Worm (Caenorhabditis elegans): ENCODE results near the gene sri-18.

sri-18 gene

DNA sequence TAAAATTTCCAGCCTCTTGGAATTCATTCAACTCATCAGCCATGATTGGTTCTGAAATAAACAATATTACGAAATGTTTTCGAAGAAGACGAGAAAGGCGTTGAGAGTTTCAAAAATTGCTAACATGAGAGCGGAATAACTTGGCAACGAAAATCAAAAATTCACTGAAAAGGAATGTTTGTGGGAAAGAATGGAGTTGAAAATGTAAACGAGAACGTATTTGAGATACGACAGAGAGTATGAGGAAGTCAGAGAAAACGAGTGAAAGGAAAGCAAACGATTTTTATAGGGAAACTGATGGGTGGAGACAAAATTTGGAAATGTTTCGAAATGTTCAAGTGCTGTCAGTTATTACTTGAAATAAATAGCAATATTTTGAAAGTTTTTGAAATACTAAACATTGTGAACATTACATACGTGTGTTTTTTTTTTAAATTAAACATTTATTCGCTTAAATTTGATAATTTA lies 5.3 kb downstream of the sri-18 start, which contains the start of gene rop-1:
TSS of gene rop-1 (minus strand) at position 51 of the 468 bp plus-strand sequence.
- TF ChIP-seq elt-2 (tag; optimal IDR thresholded peaks at IDR 0.05) (peak; percentile 13), elt-1 (tag; optimal IDR thresholded peaks at IDR 0.05) (no peak), mml-1 (tag; optimal IDR thresholded peaks at IDR 0.05) (no peak), egl-5 (tag; optimal IDR thresholded peaks at IDR 0.05) (no peak), mdl-1 (tag; optimal IDR thresholded peaks at IDR 0.05) (no peak), pqm-1 (tag; optimal IDR thresholded peaks at IDR 0.05) (peak; percentile 32), nhr-67 (tag; optimal IDR thresholded peaks at IDR 0.05) (no peak), jun-1 (tag; optimal IDR thresholded peaks at IDR 0.05) (no peak), daf-12 (tag; optimal IDR thresholded peaks at IDR 0.05) (no peak), pha-4 (tag; optimal IDR thresholded peaks at IDR 0.05) (peak; percentile 62), nhr-43 (tag; optimal IDR thresholded peaks at IDR 0.05; ENCODE audit: poor library complexity, severe bottlenecking) (no peak), nfya-1 (tag; optimal IDR thresholded peaks at IDR 0.05; ENCODE audit: insufficient read depth) (peak; percentile 7)

- TF ChIP-seq skn-1 (tag; optimal IDR thresholded peaks at IDR 0.05), result no peak
- no peak for TF ChIP-seq ZK546.5 (tag; optimal IDR thresholded peaks at IDR 0.05)
- peak; percentile 53 for TF ChIP-seq ama-1 (optimal IDR thresholded peaks at IDR 0.05)
These were observed 7.7 kb downstream of the sri-18 start for ce11 chrV:10252682-10253081.

ce11 chrV:10249515-10249914 lies 10.8 kb downstream of the sri-18 start:
- no peak for TF ChIP-seq nhr-67 (tag; optimal IDR thresholded peaks at IDR 0.05)
- no peak for TF ChIP-seq nhr-12 (tag; optimal IDR thresholded peaks at IDR 0.05)

DNA sequence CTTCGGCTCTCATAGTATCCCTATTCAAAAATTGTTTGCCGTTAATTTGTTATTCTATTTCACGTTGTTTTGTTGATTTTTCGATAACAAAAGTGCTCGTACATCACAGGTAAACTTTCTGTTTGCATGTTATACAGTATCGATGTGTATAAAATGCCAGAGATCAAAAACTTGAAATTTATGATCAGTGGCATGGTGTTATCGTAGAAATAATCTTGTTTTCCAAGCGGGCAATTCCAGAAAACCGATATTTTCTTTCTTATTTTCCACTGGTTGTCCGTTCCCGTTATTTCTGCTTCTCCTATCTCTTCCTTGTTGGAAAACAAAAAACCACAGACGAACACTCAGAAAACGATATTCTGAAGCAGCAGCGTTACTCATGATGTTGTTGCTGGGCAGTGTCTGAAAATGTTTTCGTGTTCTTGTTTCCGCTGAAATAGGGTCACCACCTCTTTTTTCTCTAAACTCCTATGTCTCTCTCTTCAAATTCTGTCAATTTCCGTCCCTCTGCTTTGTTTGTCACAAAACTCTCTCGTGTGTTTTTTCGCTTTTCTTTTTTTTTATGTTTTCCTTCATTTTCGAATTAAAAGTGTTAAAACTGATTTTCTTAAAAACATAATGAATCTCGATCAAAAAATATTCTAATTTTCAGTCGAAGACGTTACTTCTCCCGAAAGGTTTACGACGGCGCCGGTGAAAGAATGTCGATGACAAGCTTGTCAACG lies 11.9 kb downstream of the sri-18 start, which contains the start of gene akt-1:
TSS of gene akt-1 (plus strand) at position 651 of the 725 bp plus-strand sequence.
- no peak for TF ChIP-seq eor-1 (tag; optimal IDR thresholded peaks at IDR 0.05)
- TF ChIP-seq aly-2 (tag; optimal IDR thresholded peaks at IDR 0.05), result no peak
- no peak for TF ChIP-seq nhr-43 (tag; optimal IDR thresholded peaks at IDR 0.05; ENCODE audit: poor library complexity, severe bottlenecking)
- no peak for TF ChIP-seq unc-39 (tag; optimal IDR thresholded peaks at IDR 0.05)
- TF ChIP-seq fkh-2 (tag; optimal IDR thresholded peaks at IDR 0.05), result no peak
- no peak for TF ChIP-seq egl-5 (tag; optimal IDR thresholded peaks at IDR 0.05)
- TF ChIP-seq elt-2 (tag; optimal IDR thresholded peaks at IDR 0.05), result peak; percentile 17
- no peak for TF ChIP-seq skn-1 (tag; optimal IDR thresholded peaks at IDR 0.05)
- peak; percentile 1 for TF ChIP-seq pha-4 (tag; optimal IDR thresholded peaks at IDR 0.05)
- TF ChIP-seq elt-1 (tag; optimal IDR thresholded peaks at IDR 0.05), result no peak
- TF ChIP-seq egl-27 (tag; optimal IDR thresholded peaks at IDR 0.05), result no peak
- peak; percentile 77 for TF ChIP-seq pqm-1 (tag; optimal IDR thresholded peaks at IDR 0.05)
- TF ChIP-seq nhr-237 (tag; optimal IDR thresholded peaks at IDR 0.05), result no peak
- TF ChIP-seq elt-3 (tag; optimal IDR thresholded peaks at IDR 0.05), result no peak
- TF ChIP-seq hmg-11 (tag; optimal IDR thresholded peaks at IDR 0.05), result peak; percentile 4

- TF ChIP-seq egl-27 (tag; optimal IDR thresholded peaks at IDR 0.05) (no peak), ama-1 (optimal IDR thresholded peaks at IDR 0.05) (peak; percentile 75)
These were observed 12.6 kb downstream of the sri-18 start for ce11 chrV:10247673-10248239.

- TF ChIP-seq ceh-9 (tag; optimal IDR thresholded peaks at IDR 0.05) (no peak), fkh-2 (tag; optimal IDR thresholded peaks at IDR 0.05) (no peak), fos-1 (tag; optimal IDR thresholded peaks at IDR 0.05) (no peak), ceh-82 (tag; optimal IDR thresholded peaks at IDR 0.05) (no peak), nhr-11 (tag; optimal IDR thresholded peaks at IDR 0.05) (no peak), nhr-237 (tag; optimal IDR thresholded peaks at IDR 0.05) (no peak), skn-1 (tag; optimal IDR thresholded peaks at IDR 0.05) (no peak), sea-2 (GFP tag; optimal IDR thresholded peaks at IDR 0.05) (no peak), elt-2 (tag; optimal IDR thresholded peaks at IDR 0.05) (peak; percentile 19), R02D3.7 (tag; optimal IDR thresholded peaks at IDR 0.05) (no peak), mdl-1 (tag; optimal IDR thresholded peaks at IDR 0.05) (no peak), tbx-2 (tag; optimal IDR thresholded peaks at IDR 0.05) (no peak), ceh-16 (tag; optimal IDR thresholded peaks at IDR 0.05) (no peak), egl-27 (tag; optimal IDR thresholded peaks at IDR 0.05) (no peak), nhr-12 (tag; optimal IDR thresholded peaks at IDR 0.05) (no peak), unc-39 (tag; optimal IDR thresholded peaks at IDR 0.05) (no peak), nhr-23 (tag; optimal IDR thresholded peaks at IDR 0.05) (no peak), pqm-1 (tag; optimal IDR thresholded peaks at IDR 0.05) (no peak), nhr-77 (tag; optimal IDR thresholded peaks at IDR 0.05) (no peak), nhr-28 (tag; optimal IDR thresholded peaks at IDR 0.05) (no peak), unc-62 (GFP tag; optimal IDR thresholded peaks at IDR 0.05) (no peak), mml-1 (tag; optimal IDR thresholded peaks at IDR 0.05) (no peak), ZK546.5 (tag; optimal IDR thresholded peaks at IDR 0.05) (no peak), ama-1 (optimal IDR thresholded peaks at IDR 0.05) (no peak), lin-39 (tag; optimal IDR thresholded peaks at IDR 0.05) (peak; percentile 13), fkh-10 (GFP tag; optimal IDR thresholded peaks at IDR 0.05) (no peak), nhr-67 (tag; optimal IDR thresholded peaks at IDR 0.05) (no peak), snpc-4 (tag; optimal IDR thresholded peaks at IDR 0.05) (peak; percentile 10), aly-2 (tag; optimal IDR thresholded peaks at IDR 0.05) (no peak)
These were observed 13.4 kb downstream of the sri-18 start for ce11 chrV:10246967-10247366.

All from whole organism, L3 larva.